Worm (Caenorhabditis elegans) whole organism, L1 larva: ENCODE measurements around the gene otpl-4.

ENCODE experiments used
- egl-27 ChIP-seq, 2 experiments: fragments of 150-350 bp in 1 of 2; sonication (generic microtip); optimal IDR thresholded peaks; 3 replicates each; lab custom pipeline; 2017 to 2018; ENCODE audit warnings: missing biosample characterization in 2 of 2, missing genetic modification characterization in 2 of 2, missing genetic modification reagents in 2 of 2
- lin-15B ChIP-seq: fragments of 150-350 bp; sonication (generic microtip); optimal IDR thresholded peaks from 3 replicates; lab custom pipeline; 2014; ENCODE audit warnings: missing biosample characterization, missing genetic modification characterization

- TF ChIP-seq lin-15B (no peak), egl-27 (tag; optimal IDR thresholded peaks at IDR 0.05; lab: Kevin White, UChicago) (no peak)
Observed at ce11 chrV:8525774-8526173, 11.4 kb upstream of the otpl-4 start, which contains the start of gene otpl-6.
